Worm (Caenorhabditis elegans): ENCODE measurements around the gene R05H5.7.
A peak's percentile ranks its signal among the peaks of the same experiment; 100 is the strongest.

Gene R05H5.7

ce11 chrII:10194605-10195004, 2.3 kb downstream of the R05H5.7 start, which contains the start of gene srb-6:
TSS of gene srb-6 (plus strand) at chrII:10194905.
- TF ChIP-seq ztf-7 (tag; optimal IDR thresholded peaks at IDR 0.05), result no peak
- TF ChIP-seq fkh-10 (GFP tag; optimal IDR thresholded peaks at IDR 0.05), result no peak
- TF ChIP-seq dve-1 (tag; optimal IDR thresholded peaks at IDR 0.05; ENCODE audit: insufficient read depth), result no peak
- no peak for TF ChIP-seq zfp-3 (GFP tag; conservative IDR thresholded peaks at IDR 0.05)
- no peak for TF ChIP-seq pqm-1 (tag; optimal IDR thresholded peaks at IDR 0.05)
- no peak for TF ChIP-seq snpc-1.2 (GFP tag; IDR thresholded peaks at IDR 0.05)
- TF ChIP-seq arid-1 (GFP tag; conservative IDR thresholded peaks at IDR 0.05), result no peak
- TF ChIP-seq zag-1 (tag; optimal IDR thresholded peaks at IDR 0.05), result no peak
- TF ChIP-seq set-16 (GFP tag; IDR thresholded peaks at IDR 0.05), result no peak
- TF ChIP-seq madf-9 (GFP tag; conservative IDR thresholded peaks at IDR 0.05), result no peak
- TF ChIP-seq ceh-82 (tag; optimal IDR thresholded peaks at IDR 0.05), result no peak
- TF ChIP-seq rbr-2 (tag; optimal IDR thresholded peaks at IDR 0.05), result no peak
- TF ChIP-seq ceh-62 (tag; optimal IDR thresholded peaks at IDR 0.05), result no peak
- TF ChIP-seq snpc-4 (tag; optimal IDR thresholded peaks at IDR 0.05), result no peak
- TF ChIP-seq lin-15B (tag; optimal IDR thresholded peaks at IDR 0.05), result no peak
- no peak for TF ChIP-seq ces-1 (GFP tag; optimal IDR thresholded peaks at IDR 0.05)
- TF ChIP-seq madf-5 (GFP tag; IDR thresholded peaks at IDR 0.05), result no peak
- no peak for TF ChIP-seq daf-19 (GFP tag; conservative IDR thresholded peaks at IDR 0.05)
- no peak for TF ChIP-seq zip-11 (GFP tag; IDR thresholded peaks at IDR 0.05)

DNA sequence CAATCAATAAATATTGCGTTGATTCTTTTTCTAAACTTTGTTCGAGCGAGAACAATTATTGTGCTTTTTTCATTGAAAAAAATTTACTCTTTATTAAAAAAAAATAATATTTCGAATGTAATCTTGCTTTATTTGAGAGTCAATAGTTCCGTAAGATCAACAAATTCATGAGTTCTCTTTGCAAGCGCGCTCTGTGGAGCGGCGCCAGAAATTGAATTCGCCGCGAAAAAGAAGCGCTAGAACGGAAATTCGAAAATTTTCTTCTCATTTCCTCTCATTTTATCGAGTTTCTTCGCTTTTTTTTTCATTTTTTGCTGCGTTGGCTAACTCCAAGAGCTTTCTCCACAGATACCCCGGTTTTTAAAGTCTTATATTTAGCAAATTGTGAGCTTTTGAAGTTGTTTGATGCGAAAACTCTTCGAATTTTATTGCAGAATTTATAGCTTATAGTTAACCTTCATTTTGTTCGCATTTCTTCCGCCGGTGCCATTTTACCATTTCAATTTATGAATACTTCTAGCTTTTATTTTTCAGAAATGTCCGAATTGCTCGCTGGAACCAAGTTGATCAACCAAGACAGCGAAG, 4.9 kb downstream of the R05H5.7 start, which contains the start of gene R05H5.3:
Gene R05H5.3, plus strand, starts transcription at position 535 of the 585 bp plus-strand sequence.
- no peak for TF ChIP-seq Y105C5A.15 (GFP tag; IDR thresholded peaks at IDR 0.05)
- TF ChIP-seq pqm-1 (tag; optimal IDR thresholded peaks at IDR 0.05), result no peak
- TF ChIP-seq nhr-6 (tag; optimal IDR thresholded peaks at IDR 0.05), result peak; percentile 77
- TF ChIP-seq snpc-1.2 (GFP tag; IDR thresholded peaks at IDR 0.05), result no peak
- TF ChIP-seq set-16 (GFP tag; IDR thresholded peaks at IDR 0.05), result no peak
- no peak for TF ChIP-seq tra-1 (GFP tag; IDR thresholded peaks at IDR 0.05)
- TF ChIP-seq ztf-11 (tag; optimal IDR thresholded peaks at IDR 0.05), result no peak
- TF ChIP-seq ztf-7 (tag; optimal IDR thresholded peaks at IDR 0.05), result no peak
- peak; percentile 70 for TF ChIP-seq ces-1 (GFP tag; optimal IDR thresholded peaks at IDR 0.05)
- no peak for TF ChIP-seq mxl-3 (GFP tag; optimal IDR thresholded peaks at IDR 0.05)
- no peak for TF ChIP-seq zag-1 (tag; optimal IDR thresholded peaks at IDR 0.05)
- TF ChIP-seq ceh-62 (tag; optimal IDR thresholded peaks at IDR 0.05), result no peak
- no peak for TF ChIP-seq nhr-25 (tag; optimal IDR thresholded peaks at IDR 0.05; ENCODE audit: borderline replicate concordance, insufficient read depth)
- no peak for TF ChIP-seq dmd-8 (GFP tag; IDR thresholded peaks at IDR 0.05)
- TF ChIP-seq T20F7.1 (GFP tag; optimal IDR thresholded peaks at IDR 0.05), result peak; percentile 11
- no peak for TF ChIP-seq nhr-76 (tag; optimal IDR thresholded peaks at IDR 0.05)
- no peak for TF ChIP-seq spr-1 (tag; optimal IDR thresholded peaks at IDR 0.05)
- no peak for TF ChIP-seq madf-5 (GFP tag; IDR thresholded peaks at IDR 0.05)
- TF ChIP-seq snpc-4 (tag; optimal IDR thresholded peaks at IDR 0.05), result no peak
- TF ChIP-seq F49E8.2 (tag; optimal IDR thresholded peaks at IDR 0.05; ENCODE audit: borderline replicate concordance), result no peak
- no peak for TF ChIP-seq lin-1 (GFP tag; IDR thresholded peaks at IDR 0.05)
- no peak for TF ChIP-seq mdl-1 (tag; optimal IDR thresholded peaks at IDR 0.05)
- no peak for TF ChIP-seq tag-97 (GFP tag; IDR thresholded peaks at IDR 0.05)
- no peak for TF ChIP-seq unc-39 (tag; optimal IDR thresholded peaks at IDR 0.05)
- no peak for TF ChIP-seq dmd-6 (GFP tag; IDR thresholded peaks at IDR 0.05)
- no peak for TF ChIP-seq skn-1 (tag; optimal IDR thresholded peaks at IDR 0.05)
- peak; percentile 63 for TF ChIP-seq nhr-77 (tag; optimal IDR thresholded peaks at IDR 0.05)
- peak; percentile 94 for TF ChIP-seq unc-130 (GFP tag; optimal IDR thresholded peaks at IDR 0.05)
- TF ChIP-seq F44E2.7 (GFP tag; IDR thresholded peaks at IDR 0.05), result no peak
- no peak for TF ChIP-seq sdz-12 (GFP tag; optimal IDR thresholded peaks at IDR 0.05)
- no peak for TF ChIP-seq lin-15B (tag; optimal IDR thresholded peaks at IDR 0.05)
- no peak for TF ChIP-seq lin-29 (GFP tag; IDR thresholded peaks at IDR 0.05)
- TF ChIP-seq daf-12 (tag; optimal IDR thresholded peaks at IDR 0.05), result no peak
- TF ChIP-seq fkh-10 (GFP tag; optimal IDR thresholded peaks at IDR 0.05), result peak; percentile 71
- peak in 1 of 2 experiments; percentile 70 for TF ChIP-seq hif-1 (tag; optimal IDR thresholded peaks at IDR 0.05)
- TF ChIP-seq lin-13 (GFP tag; optimal IDR thresholded peaks at IDR 0.05), result peak; percentile 73
- peak; percentile 74 for TF ChIP-seq aha-1 (tag)
- TF ChIP-seq jun-1 (tag; optimal IDR thresholded peaks at IDR 0.05), result no peak
- TF ChIP-seq F37D6.2 (tag; optimal IDR thresholded peaks at IDR 0.05), result no peak
- no peak for TF ChIP-seq zip-2 (tag; optimal IDR thresholded peaks at IDR 0.05)
- no peak for TF ChIP-seq egl-27 (tag; optimal IDR thresholded peaks at IDR 0.05)

Data from whole organism, L4 larva.